Fruit fly (Drosophila melanogaster): ENCODE results near the gene Ostgamma.

dm6 chr2L:8299194-8299811 is 8.7 kb downstream of the Ostgamma start:
- peak; percentile 91 for TF ChIP-seq CG11902 (GFP tag; optimal IDR thresholded peaks at IDR 0.05)
- peak; percentile 80 for TF ChIP-seq OdsH (GFP tag; optimal IDR thresholded peaks at IDR 0.05)

Data from whole organism, prepupa.